Worm (Caenorhabditis elegans): ENCODE data around the gene ttc-7.

ttc-7 gene

ce11 chrIII:1903966-1904365 is 43.7 kb downstream of the ttc-7 start (continued):
- no peak for TF ChIP-seq hrde-1 (tag; optimal IDR thresholded peaks at IDR 0.05; ENCODE audit: borderline replicate concordance)
- TF ChIP-seq sdz-38 (tag; optimal IDR thresholded peaks at IDR 0.05) = no peak
- no peak for TF ChIP-seq mes-4 (tag; optimal IDR thresholded peaks at IDR 0.05)
- no peak for TF ChIP-seq ceh-27 (GFP tag; optimal IDR thresholded peaks at IDR 0.05)

ce11 chrIII:1905589-1905988 is 45.4 kb downstream of the ttc-7 start, which contains the start of the genes B0524.6 and pqn-41:
Gene B0524.6 (minus strand): TSS chrIII:1905640.
Gene pqn-41 (plus strand): TSS chrIII:1905958.
- peak; percentile 98 for TF ChIP-seq attf-3 (GFP tag; conservative IDR thresholded peaks at IDR 0.05)
- no peak for TF ChIP-seq K12H6.12 (tag; optimal IDR thresholded peaks at IDR 0.05)
- no peak for TF ChIP-seq bed-2 (GFP tag; IDR thresholded peaks at IDR 0.05)
- no peak for TF ChIP-seq somi-1 (GFP tag; optimal IDR thresholded peaks at IDR 0.05)
- no peak for TF ChIP-seq tbx-9 (tag; optimal IDR thresholded peaks at IDR 0.05; ENCODE audit: borderline replicate concordance)
- peak; percentile 67 for TF ChIP-seq F23B12.7 (tag; optimal IDR thresholded peaks at IDR 0.05; ENCODE audit: insufficient read depth)
- TF ChIP-seq hmg-1.2 (GFP tag; IDR thresholded peaks at IDR 0.05) = peak; percentile 8; the same call in 1 of the 2 replicates
- no peak for TF ChIP-seq ceh-79 (tag; optimal IDR thresholded peaks at IDR 0.05)
- no peak for TF ChIP-seq ztf-22 (GFP tag; optimal IDR thresholded peaks at IDR 0.05)
- peak in 1 of 3 experiments; percentile 54 for TF ChIP-seq lin-35 (GFP tag; optimal IDR thresholded peaks at IDR 0.05)
- no peak for TF ChIP-seq him-1 (tag; optimal IDR thresholded peaks at IDR 0.05)
- TF ChIP-seq athp-1 (tag; optimal IDR thresholded peaks at IDR 0.05) = peak; percentile 47
- TF ChIP-seq snpc-3.4 (tag; optimal IDR thresholded peaks at IDR 0.05) = no peak
- TF ChIP-seq mel-28 (tag; optimal IDR thresholded peaks at IDR 0.05; ENCODE audit: borderline replicate concordance) = no peak
- no peak for TF ChIP-seq F52B5.7 (tag; optimal IDR thresholded peaks at IDR 0.05)

- TF ChIP-seq F37B4.10 (GFP tag; IDR thresholded peaks at IDR 0.05) (no peak), efl-1 (GFP tag; optimal IDR thresholded peaks at IDR 0.05) (no peak), sdz-38 (tag; optimal IDR thresholded peaks at IDR 0.05) (no peak), repo-1 (tag; optimal IDR thresholded peaks at IDR 0.05) (no peak), egl-44 (GFP tag; IDR thresholded peaks at IDR 0.05) (no peak), dox-1 (GFP tag; IDR thresholded peaks at IDR 0.05) (no peak), F39B2.1 (GFP tag; IDR thresholded peaks at IDR 0.05) (no peak), hsf-1 (GFP tag; IDR thresholded peaks at IDR 0.05) (no peak), tbx-9 (tag; optimal IDR thresholded peaks at IDR 0.05; ENCODE audit: borderline replicate concordance) (no peak), ztf-25 (GFP tag; IDR thresholded peaks at IDR 0.05) (no peak), C17E4.6 (GFP tag; IDR thresholded peaks at IDR 0.05) (no peak), F23B12.7 (tag; optimal IDR thresholded peaks at IDR 0.05; ENCODE audit: insufficient read depth) (no peak), hmg-20 (GFP tag; IDR thresholded peaks at IDR 0.05) (no peak)
Observed at ce11 chrIII:1918311-1918932, 58.2 kb downstream of the ttc-7 start.

- TF ChIP-seq ekl-4 (GFP tag; IDR thresholded peaks at IDR 0.05) (peak; percentile 55; the same call in 1 of the 2 replicates), ZK185.1 (tag; optimal IDR thresholded peaks at IDR 0.05; ENCODE audit: poor library complexity, severe bottlenecking) (no peak), madf-10 (tag; optimal IDR thresholded peaks at IDR 0.05) (peak; percentile 93), Y53F4B.3 (GFP tag; IDR thresholded peaks at IDR 0.05) (no peak), ceh-100 (GFP tag; IDR thresholded peaks at IDR 0.05) (no peak), akir-1 (GFP tag; optimal IDR thresholded peaks at IDR 0.05) (no peak), bed-1 (GFP tag; IDR thresholded peaks at IDR 0.05) (0 out of 2 replicates have a peak, but pooled peaks have one; percentile 27), ztf-22 (GFP tag; optimal IDR thresholded peaks at IDR 0.05) (peak; percentile 100), nfya-1 (tag; optimal IDR thresholded peaks at IDR 0.05; ENCODE audit: borderline replicate concordance, insufficient read depth) (no peak), T26A5.8 (tag; optimal IDR thresholded peaks at IDR 0.05) (no peak), die-1 (tag; optimal IDR thresholded peaks at IDR 0.05) (peak; percentile 84), rpc-1 (optimal IDR thresholded peaks at IDR 0.05) (no peak), rpc-1 (tag; optimal IDR thresholded peaks at IDR 0.05) (no peak), ceh-91 (GFP tag; IDR thresholded peaks at IDR 0.05) (no peak), mxl-1 (tag; optimal IDR thresholded peaks at IDR 0.05) (no peak), ccch-3 (GFP tag; optimal IDR thresholded peaks at IDR 0.05) (no peak)
Observed at ce11 chrIII:1921136-1921680, 61.0 kb downstream of the ttc-7 start.
